Fruit fly (Drosophila melanogaster) whole organism, adult: ENCODE data around the gene ncd.

Experiments
- CG11617 ChIP-seq: fragments of 200-800 bp; sonication (Bioruptor generic); optimal IDR thresholded peaks from 2 replicates; lab custom pipeline; 2017; ENCODE audit warnings: mild to moderate bottlenecking, missing biosample characterization, missing genetic modification reagents, missing genetic modification characterization
- CG12768 ChIP-seq: fragments of 200-800 bp; sonication (Bioruptor generic); optimal IDR thresholded peaks from 2 replicates; lab custom pipeline; 2017; ENCODE audit warnings: missing biosample characterization, missing genetic modification characterization, mild to moderate bottlenecking, moderate library complexity, missing genetic modification reagents
- CG14711 ChIP-seq: fragments of 200-800 bp; sonication (Bioruptor generic); optimal IDR thresholded peaks from 2 replicates; lab custom pipeline; 2018; ENCODE audit warnings: missing biosample characterization, mild to moderate bottlenecking, missing genetic modification characterization, moderate library complexity
- CG1620 ChIP-seq: fragments of 200-800 bp; sonication (Bioruptor generic); optimal IDR thresholded peaks from 2 replicates; lab custom pipeline; 2016; ENCODE audit warnings: missing biosample characterization, missing genetic modification characterization
- CG33017 ChIP-seq: fragments of 200-800 bp; sonication (Bioruptor generic); optimal IDR thresholded peaks from 2 replicates; lab custom pipeline; 2018; ENCODE audit warnings: missing biosample characterization, mild to moderate bottlenecking, missing genetic modification characterization, moderate library complexity
- CG5204 ChIP-seq: fragments of 200-800 bp; sonication (Bioruptor generic); optimal IDR thresholded peaks from 2 replicates; lab custom pipeline; 2016; ENCODE audit warnings: missing biosample characterization, missing genetic modification characterization
- CG7045 ChIP-seq: fragments of 200-800 bp; sonication (Bioruptor generic); optimal IDR thresholded peaks from 2 replicates; lab custom pipeline; 2017; ENCODE audit warnings: missing biosample characterization, mild to moderate bottlenecking, missing genetic modification characterization
- CG7101 ChIP-seq: fragments of 200-800 bp; sonication (Bioruptor generic); optimal IDR thresholded peaks from 2 replicates; lab custom pipeline; 2018; ENCODE audit warnings: missing biosample characterization, mild to moderate bottlenecking, missing genetic modification characterization, moderate library complexity
- Clk ChIP-seq: fragments of 200-800 bp; sonication (Bioruptor generic); optimal IDR thresholded peaks from 2 replicates; lab custom pipeline; 2017; ENCODE audit warnings: missing biosample characterization, missing genetic modification characterization
- Crg-1 ChIP-seq: fragments of 200-800 bp; sonication (Bioruptor generic); optimal IDR thresholded peaks from 2 replicates; lab custom pipeline; 2016; ENCODE audit warnings: missing biosample characterization, missing genetic modification characterization
- Hr96 ChIP-seq: fragments of 200-800 bp; sonication (Bioruptor generic); optimal IDR thresholded peaks from 2 replicates; lab custom pipeline; 2016; ENCODE audit warnings: missing biosample characterization, missing genetic modification characterization
- Mnt ChIP-seq: fragments of 200-800 bp; sonication (Bioruptor generic); optimal IDR thresholded peaks from 2 replicates; lab custom pipeline; 2016; ENCODE audit warnings: missing biosample characterization, mild to moderate bottlenecking, missing genetic modification characterization
- bab1 ChIP-seq: fragments of 200-800 bp; sonication (Bioruptor generic); optimal IDR thresholded peaks from 3 replicates; lab custom pipeline; 2019; ENCODE audit warnings: missing biosample characterization, mild to moderate bottlenecking, missing genetic modification characterization, moderate library complexity
- cic ChIP-seq: fragments of 200-800 bp; sonication (Bioruptor generic); optimal IDR thresholded peaks from 2 replicates; lab custom pipeline; 2017; ENCODE audit warnings: missing biosample characterization, mild to moderate bottlenecking, missing genetic modification characterization, moderate library complexity
- cnc ChIP-seq, 2 experiments: fragments of >200 bp; optimal IDR thresholded peaks; 2 replicates each; lab custom pipeline; 2017
- kay ChIP-seq: fragments of 200-800 bp; sonication (Bioruptor generic); peaks from one replicate; lab custom pipeline; 2016; ENCODE audit warnings: missing biosample characterization, missing genetic modification characterization, borderline replicate concordance
- ovo ChIP-seq: fragments of 200-800 bp; sonication (Bioruptor generic); optimal IDR thresholded peaks from 2 replicates; lab custom pipeline; 2016; ENCODE audit warnings: missing biosample characterization, missing genetic modification characterization
- pad ChIP-seq: fragments of 200-800 bp; sonication (Bioruptor generic); optimal IDR thresholded peaks from 3 replicates; lab custom pipeline; 2017; ENCODE audit warnings: missing biosample characterization, missing genetic modification characterization, mild to moderate bottlenecking, moderate library complexity, missing genetic modification reagents
- tj ChIP-seq: fragments of 200-800 bp; sonication (Bioruptor generic); optimal IDR thresholded peaks from 3 replicates; lab custom pipeline; 2017; ENCODE audit warnings: missing biosample characterization, mild to moderate bottlenecking, missing genetic modification characterization, moderate library complexity
- toe ChIP-seq: fragments of 200-800 bp; sonication (Bioruptor generic); optimal IDR thresholded peaks from 2 replicates; lab custom pipeline; 2016; ENCODE audit warnings: missing biosample characterization, missing genetic modification characterization

Gene ncd

DNA sequence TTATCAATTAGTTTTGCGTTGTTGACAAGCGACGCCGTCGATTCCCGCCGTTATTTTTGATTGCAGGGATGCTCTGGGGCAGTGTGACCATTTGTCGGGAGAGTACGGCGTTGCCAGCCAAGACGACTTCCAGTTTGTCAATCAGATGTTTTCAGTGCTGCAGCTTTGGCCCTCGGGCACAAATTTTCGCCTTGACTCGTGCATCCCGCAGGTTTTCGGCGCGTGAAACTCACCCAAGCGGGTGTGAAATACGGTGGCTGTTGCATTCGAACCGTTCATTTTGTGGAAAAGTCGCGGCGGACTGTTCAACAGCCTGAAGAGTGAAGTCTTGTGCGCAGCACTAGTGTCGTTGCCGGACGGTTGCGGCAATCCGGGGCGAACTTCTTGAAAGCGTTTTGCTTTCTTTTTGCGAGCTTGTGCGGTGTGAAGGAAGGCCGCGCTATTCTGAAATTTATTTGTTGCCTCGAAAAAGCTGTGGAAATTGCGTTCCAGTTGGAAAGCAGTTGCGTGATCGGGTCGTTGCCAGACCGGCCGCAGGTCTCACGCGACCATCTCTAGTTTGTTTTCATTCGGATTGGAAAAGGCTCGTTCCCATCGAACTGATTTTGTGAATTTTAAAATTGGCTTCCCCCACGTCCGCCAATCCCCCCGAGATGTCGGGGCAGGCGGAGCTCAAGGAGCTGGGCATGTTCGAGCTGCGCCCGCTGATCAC, at the start of gene ncd, which contains the start of gene ca:
Gene ncd (minus strand): TSS at position 446 of the 712 bp plus-strand sequence.
Gene ca (plus strand): TSS at position 130 of the 712 bp plus-strand sequence.
- TF ChIP-seq ovo (GFP tag; lab: Kevin White, UChicago): no peak
- TF ChIP-seq CG11617 (GFP tag; lab: Kevin White, UChicago): peak; percentile 49
- no peak for TF ChIP-seq Hr96 (GFP tag; lab: Kevin White, UChicago)
- TF ChIP-seq CG12768 (GFP tag; lab: Kevin White, UChicago): no peak
- TF ChIP-seq cic (GFP tag; lab: Kevin White, UChicago): no peak
- peak; percentile 1 for TF ChIP-seq Mnt (GFP tag; lab: Kevin White, UChicago)
- no peak for TF ChIP-seq kay (GFP tag; lab: Kevin White, UChicago)
- TF ChIP-seq CG7045 (GFP tag; lab: Kevin White, UChicago): no peak
- TF ChIP-seq CG33017: no peak
- peak; percentile 32 for TF ChIP-seq bab1
- TF ChIP-seq CG7101 (tag; lab: Kevin White, UChicago): no peak
- no peak for TF ChIP-seq CG5204

DNA sequence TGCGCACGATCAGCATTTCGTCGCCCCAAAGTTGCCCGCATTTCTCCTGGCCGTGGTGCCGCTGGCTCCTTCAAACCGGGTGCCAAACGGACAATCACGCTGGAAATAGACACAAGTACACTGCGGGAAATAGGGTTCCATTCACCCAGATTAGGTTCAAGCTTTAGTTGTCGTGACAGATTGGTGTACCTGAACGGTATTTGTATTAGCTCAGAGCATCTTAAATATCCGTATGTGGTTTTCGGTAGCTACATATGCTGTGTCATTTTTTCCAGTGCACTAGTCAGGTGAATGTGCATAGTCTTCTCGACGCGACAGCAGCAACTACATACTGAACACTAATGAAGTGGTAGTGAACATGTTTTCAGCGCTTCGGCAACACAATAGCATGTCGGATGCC, 40.2 kb upstream of the ncd start:
- no peak for TF ChIP-seq cnc (optimal IDR thresholded peaks at IDR 0.05; lab: Kevin White, UChicago)
- TF ChIP-seq CG7045 (GFP tag; lab: Kevin White, UChicago): no peak
- no peak for TF ChIP-seq CG7101 (tag; lab: Kevin White, UChicago)

DNA sequence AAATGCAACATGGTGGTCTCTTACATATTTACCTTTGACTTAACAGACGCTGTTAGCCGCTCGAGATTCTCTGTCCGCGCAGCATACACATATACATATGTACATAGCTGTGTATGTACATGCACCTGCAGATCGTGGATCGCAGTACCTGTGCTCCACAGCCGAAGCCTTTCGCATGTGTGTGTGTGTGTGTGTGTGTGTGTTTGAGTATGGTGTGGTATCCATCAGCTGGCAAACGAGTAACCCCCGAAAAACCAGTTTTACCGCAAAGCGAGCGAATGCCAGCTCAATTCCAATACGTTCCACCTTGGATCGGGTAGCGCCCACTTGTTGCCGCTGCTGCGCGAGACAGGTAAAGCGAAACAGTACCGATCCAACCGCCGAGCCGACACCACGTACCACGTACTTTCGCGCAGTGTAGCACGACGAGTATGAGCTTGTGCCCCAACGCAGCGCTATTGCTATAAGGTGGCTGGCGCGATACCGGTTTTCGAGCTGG, 34.4 kb upstream of the ncd start, which contains the start of gene Cad99C:
Gene Cad99C (plus strand): TSS at position 365 of the 499 bp plus-strand sequence.
- TF ChIP-seq CG14711 (tag; lab: Kevin White, UChicago) (no peak), ovo (GFP tag; lab: Kevin White, UChicago) (peak; percentile 5), CG1620 (GFP tag; lab: Kevin White, UChicago) (no peak), tj (GFP tag; lab: Kevin White, UChicago) (peak; percentile 46)

DNA sequence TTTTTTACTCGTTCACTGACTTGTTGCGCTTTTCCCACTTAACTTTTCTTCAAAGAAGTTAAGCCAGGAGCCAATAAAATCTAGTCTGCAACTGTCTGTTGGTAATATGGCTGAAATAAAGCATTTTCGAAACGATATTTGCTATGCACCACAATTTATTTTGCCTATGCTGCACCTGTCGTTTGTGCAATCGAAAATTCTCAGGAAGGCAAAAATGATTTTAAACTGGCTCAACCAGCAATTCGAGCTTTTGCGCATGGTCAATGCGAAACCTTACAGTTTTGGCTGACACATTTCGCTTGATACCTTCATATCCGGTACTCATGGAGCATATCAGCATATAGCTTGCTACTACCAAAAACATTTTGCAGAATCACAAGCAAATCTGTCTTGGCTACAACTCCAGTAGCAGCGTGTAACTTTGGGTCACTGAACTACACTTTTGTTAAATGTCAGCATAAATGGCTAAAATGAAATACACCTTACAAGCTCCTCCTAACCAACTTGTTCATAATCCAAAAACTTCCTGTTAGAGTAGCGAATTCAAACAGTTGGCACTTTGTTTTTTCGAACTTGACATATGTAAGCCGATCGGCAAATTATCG, 32.9 kb upstream of the ncd start:
- TF ChIP-seq tj (GFP tag; lab: Kevin White, UChicago): peak; percentile 95
- TF ChIP-seq bab1: peak; percentile 56
- no peak for TF ChIP-seq cnc (optimal IDR thresholded peaks at IDR 0.05; lab: Kevin White, UChicago)

DNA sequence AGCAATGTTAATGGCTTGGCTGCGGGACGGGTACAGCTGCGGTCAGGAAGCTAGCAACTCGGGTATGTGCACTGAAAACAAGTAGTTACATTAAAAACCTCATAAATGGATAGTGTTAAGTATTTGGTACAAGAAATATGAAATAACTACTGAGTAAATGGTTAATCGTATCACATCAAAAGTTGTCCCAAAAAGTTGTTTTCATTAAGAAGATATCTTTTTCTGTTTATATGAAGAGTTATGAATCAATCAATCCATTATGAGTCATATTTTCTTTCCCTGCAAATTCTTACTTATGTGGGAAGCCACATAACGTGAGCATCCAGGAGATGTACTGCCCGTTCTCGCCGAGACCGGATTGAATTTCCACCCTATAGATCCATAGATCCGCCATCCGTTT, 31.8 kb upstream of the ncd start:
- TF ChIP-seq CG12768 (GFP tag; lab: Kevin White, UChicago): no peak
- no peak for TF ChIP-seq CG33017
- no peak for TF ChIP-seq CG14711 (tag; lab: Kevin White, UChicago)
- no peak for TF ChIP-seq cnc (optimal IDR thresholded peaks at IDR 0.05; lab: Kevin White, UChicago)
- TF ChIP-seq Clk (GFP tag; lab: Kevin White, UChicago): no peak
- no peak for TF ChIP-seq CG5204

DNA sequence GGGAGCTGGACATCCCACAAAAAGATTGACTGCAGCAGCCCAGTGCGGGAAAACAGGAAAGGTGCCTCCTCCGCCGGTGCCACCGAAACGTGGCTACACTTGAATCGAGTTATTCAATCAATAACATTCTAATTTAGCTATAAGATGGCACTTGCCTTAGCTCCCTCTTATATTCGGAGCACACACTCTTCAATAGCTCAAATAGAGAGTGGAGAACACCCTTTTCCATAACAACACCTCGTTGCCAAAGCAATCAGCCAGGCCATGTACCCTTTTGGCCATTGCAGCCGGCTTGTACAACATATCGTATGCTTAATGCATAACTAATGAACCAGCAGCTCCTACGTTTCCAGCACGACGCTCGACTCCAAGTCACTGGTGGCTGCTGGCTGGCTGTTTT, 30.8 kb upstream of the ncd start:
- no peak for TF ChIP-seq ovo (GFP tag; lab: Kevin White, UChicago)
- no peak for TF ChIP-seq Clk (GFP tag; lab: Kevin White, UChicago)
- TF ChIP-seq pad (GFP tag; lab: Kevin White, UChicago): no peak
- no peak for TF ChIP-seq toe (GFP tag; lab: Kevin White, UChicago)
- TF ChIP-seq tj (GFP tag; lab: Kevin White, UChicago): no peak
- no peak for TF ChIP-seq bab1
- no peak for TF ChIP-seq CG12768 (GFP tag; lab: Kevin White, UChicago)
- TF ChIP-seq CG5204: no peak
- TF ChIP-seq Hr96 (GFP tag; lab: Kevin White, UChicago): no peak
- no peak for TF ChIP-seq CG11617 (GFP tag; lab: Kevin White, UChicago)
- no peak for TF ChIP-seq Crg-1 (GFP tag; lab: Kevin White, UChicago)
- TF ChIP-seq CG1620 (GFP tag; lab: Kevin White, UChicago): no peak
- TF ChIP-seq kay (GFP tag; lab: Kevin White, UChicago): no peak
- no peak for TF ChIP-seq CG7101 (tag; lab: Kevin White, UChicago)
- no peak for TF ChIP-seq CG7045 (GFP tag; lab: Kevin White, UChicago)
- no peak for TF ChIP-seq CG14711 (tag; lab: Kevin White, UChicago)
- no peak for TF ChIP-seq Mnt (GFP tag; lab: Kevin White, UChicago)
- no peak for TF ChIP-seq CG33017

DNA sequence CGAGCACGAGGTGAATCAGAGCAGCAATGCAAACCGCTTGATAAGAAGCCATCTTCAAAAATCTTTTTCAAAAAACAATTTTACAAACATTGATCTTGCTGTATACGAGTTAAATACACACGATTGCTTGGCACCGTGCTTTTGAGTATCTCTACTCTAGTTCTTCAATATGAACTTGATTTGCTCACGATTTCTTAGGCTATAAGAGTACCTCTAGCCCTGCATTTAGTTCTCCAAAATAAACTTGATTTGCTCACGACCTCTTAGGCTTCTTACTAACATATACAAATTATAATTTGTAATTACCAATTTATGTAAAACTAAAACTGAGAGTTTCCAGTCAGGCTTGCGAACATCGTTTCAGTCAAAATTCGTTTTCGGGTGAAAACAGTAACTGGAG, 29.3 kb upstream of the ncd start, which contains the start of gene CG42592:
Gene CG42592 (minus strand): TSS at position 101 of the 400 bp plus-strand sequence.
- TF ChIP-seq tj (GFP tag; lab: Kevin White, UChicago): no peak
